Worm (Caenorhabditis elegans): ENCODE data around the gene srj-38.

Gene srj-38

ce11 chrV:871029-871428 lies 13.2 kb downstream of the srj-38 start, which contains the start of gene T02B11.4:
Gene T02B11.4 (minus strand): TSS chrV:871129.
- no peak for TF ChIP-seq mef-2 (tag; optimal IDR thresholded peaks at IDR 0.05)
- TF ChIP-seq unc-130 (tag; optimal IDR thresholded peaks at IDR 0.05), result no peak
- TF ChIP-seq zag-1 (tag; optimal IDR thresholded peaks at IDR 0.05), result no peak
- no peak for TF ChIP-seq ztf-4 (tag; optimal IDR thresholded peaks at IDR 0.05)
- TF ChIP-seq hlh-4 (tag; optimal IDR thresholded peaks at IDR 0.05), result no peak
- TF ChIP-seq lin-35 (GFP tag; optimal IDR thresholded peaks at IDR 0.05), result no peak
- no peak for TF ChIP-seq dpl-1 (GFP tag; optimal IDR thresholded peaks at IDR 0.05)
- TF ChIP-seq lin-15B (tag; optimal IDR thresholded peaks at IDR 0.05), result no peak
- no peak for TF ChIP-seq sox-4 (tag; optimal IDR thresholded peaks at IDR 0.05)
- no peak for TF ChIP-seq rnt-1 (tag; optimal IDR thresholded peaks at IDR 0.05)
- no peak for TF ChIP-seq lin-14 (GFP tag; optimal IDR thresholded peaks at IDR 0.05)
- no peak for TF ChIP-seq nhr-85 (tag)
- TF ChIP-seq lin-13 (GFP tag; optimal IDR thresholded peaks at IDR 0.05), result no peak
- TF ChIP-seq fos-1 (tag; optimal IDR thresholded peaks at IDR 0.05), result no peak
- no peak for TF ChIP-seq unc-86 (tag; optimal IDR thresholded peaks at IDR 0.05)
- no peak for TF ChIP-seq zip-4 (GFP tag; optimal IDR thresholded peaks at IDR 0.05)
- no peak for TF ChIP-seq nhr-237 (tag; optimal IDR thresholded peaks at IDR 0.05)
- TF ChIP-seq nhr-47 (tag; optimal IDR thresholded peaks at IDR 0.05), result no peak
- no peak for TF ChIP-seq irx-1 (tag; optimal IDR thresholded peaks at IDR 0.05)
- no peak for TF ChIP-seq nhr-28 (tag; optimal IDR thresholded peaks at IDR 0.05)

ce11 chrV:866729-867128 lies 17.5 kb downstream of the srj-38 start, which contains the start of gene T02B11.3:
Gene T02B11.3 (minus strand): TSS chrV:866829.
- TF ChIP-seq nhr-28 (tag; optimal IDR thresholded peaks at IDR 0.05) (no peak), pag-3 (tag; optimal IDR thresholded peaks at IDR 0.05; ENCODE audit: borderline replicate concordance, insufficient read depth) (no peak), fos-1 (tag; optimal IDR thresholded peaks at IDR 0.05) (no peak), ces-1 (GFP tag; optimal IDR thresholded peaks at IDR 0.05) (no peak), nhr-11 (tag; optimal IDR thresholded peaks at IDR 0.05) (no peak), ztf-11 (tag; optimal IDR thresholded peaks at IDR 0.05) (no peak), grh-1 (GFP tag; IDR thresholded peaks at IDR 0.05) (no peak), ama-1 (optimal IDR thresholded peaks at IDR 0.05) (no peak), dsc-1 (tag; optimal IDR thresholded peaks at IDR 0.05) (no peak), unc-130 (tag; optimal IDR thresholded peaks at IDR 0.05) (no peak), unc-98 (GFP tag; IDR thresholded peaks at IDR 0.05) (no peak), F16B12.6 (tag; optimal IDR thresholded peaks at IDR 0.05) (no peak), skn-1 (tag; optimal IDR thresholded peaks at IDR 0.05) (no peak), lin-39 (tag; optimal IDR thresholded peaks at IDR 0.05) (no peak)

ce11 chrV:858841-859456 lies 25.3 kb downstream of the srj-38 start:
- no peak for TF ChIP-seq unc-30 (tag; optimal IDR thresholded peaks at IDR 0.05)
- TF ChIP-seq snpc-4 (tag; optimal IDR thresholded peaks at IDR 0.05), result peak; percentile 91

ce11 chrV:856549-856948 lies 27.7 kb downstream of the srj-38 start, which contains the start of gene K09C6.2:
Gene K09C6.2 (plus strand): TSS chrV:856849.
- TF ChIP-seq egl-13 (tag; optimal IDR thresholded peaks at IDR 0.05), result no peak

ce11 chrV:854966-855365 lies 29.3 kb downstream of the srj-38 start, which contains the start of gene K09C6.9:
Gene K09C6.9 (minus strand): TSS chrV:855066.
- no peak for TF ChIP-seq nhr-19 (GFP tag; conservative IDR thresholded peaks at IDR 0.05)
- TF ChIP-seq pax-3 (tag; optimal IDR thresholded peaks at IDR 0.05), result no peak
- TF ChIP-seq nhr-237 (tag; optimal IDR thresholded peaks at IDR 0.05), result no peak
- no peak for TF ChIP-seq swsn-7 (tag; optimal IDR thresholded peaks at IDR 0.05)
- TF ChIP-seq efl-1 (optimal IDR thresholded peaks at IDR 0.05), result no peak
- TF ChIP-seq efl-1 (GFP tag; optimal IDR thresholded peaks at IDR 0.05 in 1 of 2), result no peak

Data from whole organism, L1 larva.